Worm (Caenorhabditis elegans) whole organism, L1 larva: ENCODE measurements around the gene T01D3.1.

Source experiments
- F16B12.6 ChIP-seq: fragments of 150-350 bp; optimal IDR thresholded peaks from 2 replicates; lab custom pipeline; 2014; ENCODE audit warnings: missing biosample characterization, missing genetic modification characterization
- aha-1 ChIP-seq: fragments of 150-350 bp; optimal IDR thresholded peaks from 2 replicates; lab custom pipeline; 2014; ENCODE audit warnings: missing biosample characterization, missing genetic modification characterization
- alr-1 ChIP-seq: fragments of 200-800 bp; sonication (Bioruptor generic); optimal IDR thresholded peaks from 2 replicates; lab custom pipeline; 2018; ENCODE audit warnings: borderline replicate concordance, mild to moderate bottlenecking, missing genetic modification characterization, missing compliant biosample characterization
- blmp-1 ChIP-seq: fragments of 150-350 bp; optimal IDR thresholded peaks from 2 replicates; lab custom pipeline; 2014; ENCODE audit warnings: missing biosample characterization, missing genetic modification characterization
- ceh-63 ChIP-seq: fragments of 200-800 bp; sonication (Bioruptor generic); optimal IDR thresholded peaks from 2 replicates; lab custom pipeline; 2018; ENCODE audit warnings: mild to moderate bottlenecking, missing genetic modification characterization, missing compliant biosample characterization
- ceh-8 ChIP-seq: fragments of 200-800 bp; sonication (Bioruptor generic); optimal IDR thresholded peaks from 2 replicates; lab custom pipeline; 2018; ENCODE audit warnings: mild to moderate bottlenecking, missing genetic modification characterization, moderate library complexity, missing compliant biosample characterization
- ceh-82 ChIP-seq, 3 experiments: fragments of 150-350 bp in 1 of 3; sonication (generic microtip) in 2 of 3; optimal IDR thresholded peaks; 2 replicates each; lab custom pipeline; 2014 to 2017; ENCODE audit warnings: missing biosample characterization in 3 of 3, missing genetic modification characterization in 3 of 3
- ceh-88 ChIP-seq: fragments of 200-800 bp; sonication (Bioruptor generic); IDR thresholded peaks from 2 replicates; pipeline ENCODE4 v1.3.6; 2022; ENCODE audit warnings: missing genetic modification characterization, missing compliant biosample characterization
- ceh-90 ChIP-seq: sonication (generic microtip); optimal IDR thresholded peaks from 2 replicates; lab custom pipeline; 2016; ENCODE audit warnings: missing genetic modification characterization, missing compliant biosample characterization
- dpl-1 ChIP-seq, 3 experiments: fragments of 150-350 bp in 2 of 3; sonication (generic microtip) in 1 of 3; optimal IDR thresholded peaks; 2 replicates each; lab custom pipeline; 2014 to 2017; ENCODE audit warnings: missing biosample characterization in 3 of 3, missing genetic modification characterization in 3 of 3, missing genetic modification reagents in 3 of 3
- efl-1 ChIP-seq, 4 experiments: fragments of 150-350 bp; optimal IDR thresholded peaks in 3 of 4; peaks in 1 of 4; 1 replicate in 1 of 4; 2 replicates in 3 of 4; lab custom pipeline; 2014; ENCODE audit warnings: missing biosample characterization in 2 of 4, missing genetic modification characterization in 2 of 4, missing genetic modification reagents in 2 of 4
- egl-13 ChIP-seq: sonication (generic microtip); optimal IDR thresholded peaks from 2 replicates; lab custom pipeline; 2016; ENCODE audit warnings: missing genotype, missing genetic modification reagents, missing genetic modification characterization, missing compliant biosample characterization
- egl-27 ChIP-seq, 2 experiments: fragments of 150-350 bp in 1 of 2; sonication (generic microtip); optimal IDR thresholded peaks; 3 replicates each; lab custom pipeline; 2017 to 2018; ENCODE audit warnings: missing biosample characterization in 2 of 2, missing genetic modification characterization in 2 of 2, missing genetic modification reagents in 2 of 2
- fkh-10 ChIP-seq: sonication (generic microtip); optimal IDR thresholded peaks from 2 replicates; lab custom pipeline; 2017; ENCODE audit warnings: missing biosample characterization, missing genetic modification reagents, missing genetic modification characterization
- hlh-17 ChIP-seq: fragments of 200-800 bp; sonication (Bioruptor generic); optimal IDR thresholded peaks from 2 replicates; lab custom pipeline; 2018; ENCODE audit warnings: missing genetic modification characterization, mild to moderate bottlenecking, missing compliant biosample characterization, moderate library complexity, borderline replicate concordance
- hlh-4 ChIP-seq: sonication (generic microtip); optimal IDR thresholded peaks from 2 replicates; lab custom pipeline; 2016; ENCODE audit warnings: mild to moderate bottlenecking, missing genetic modification characterization, missing compliant biosample characterization
- irx-1 ChIP-seq: sonication (generic microtip); optimal IDR thresholded peaks from 2 replicates; lab custom pipeline; 2016; ENCODE audit warnings: missing genetic modification characterization, missing compliant biosample characterization
- lin-14 ChIP-seq: fragments of 200-800 bp; sonication (Bioruptor generic); optimal IDR thresholded peaks from 2 replicates; lab custom pipeline; 2018; ENCODE audit warnings: mild to moderate bottlenecking, missing genetic modification characterization, moderate library complexity, missing compliant biosample characterization
- lin-15B ChIP-seq: fragments of 150-350 bp; sonication (generic microtip); optimal IDR thresholded peaks from 3 replicates; lab custom pipeline; 2014; ENCODE audit warnings: missing biosample characterization, missing genetic modification characterization
- lir-3 ChIP-seq: sonication (generic microtip); optimal IDR thresholded peaks from 2 replicates; lab custom pipeline; 2016; ENCODE audit warnings: mild to moderate bottlenecking, missing genetic modification characterization, moderate library complexity, missing compliant biosample characterization; ENCODE audit not compliant: poor library complexity
- mdl-1 ChIP-seq, 2 experiments: fragments of 150-350 bp; optimal IDR thresholded peaks; 2 replicates each; lab custom pipeline; 2014 to 2017; ENCODE audit warnings: missing biosample characterization in 2 of 2, missing genetic modification characterization in 2 of 2, inconsistent platforms in 1 of 2
- mep-1 ChIP-seq: fragments of 150-350 bp; optimal IDR thresholded peaks from 2 replicates; lab custom pipeline; 2014; ENCODE audit warnings: missing biosample characterization, missing genetic modification characterization
- nhr-11 ChIP-seq: fragments of 150-350 bp; optimal IDR thresholded peaks from 2 replicates; lab custom pipeline; 2014; ENCODE audit warnings: missing biosample characterization, missing genetic modification characterization
- nhr-12 ChIP-seq: sonication (generic microtip); optimal IDR thresholded peaks from 2 replicates; lab custom pipeline; 2017; ENCODE audit warnings: missing biosample characterization, missing genetic modification characterization
- nhr-28 ChIP-seq: fragments of 150-350 bp; optimal IDR thresholded peaks from 2 replicates; lab custom pipeline; 2014; ENCODE audit warnings: missing biosample characterization, missing genetic modification characterization
- nhr-76 ChIP-seq: sonication (generic microtip); optimal IDR thresholded peaks from 2 replicates; lab custom pipeline; 2017; ENCODE audit warnings: missing biosample characterization, missing genetic modification characterization
- nhr-84 ChIP-seq: sonication (generic microtip); optimal IDR thresholded peaks from 2 replicates; lab custom pipeline; 2017; ENCODE audit warnings: missing biosample characterization, missing genetic modification characterization
- nhr-85 ChIP-seq: sonication (generic microtip); peaks from one replicate; lab custom pipeline; 2016; ENCODE audit warnings: missing genetic modification characterization, inconsistent platforms, missing compliant biosample characterization
- pag-3 ChIP-seq: sonication (generic microtip); optimal IDR thresholded peaks from 2 replicates; lab custom pipeline; 2017; ENCODE audit warnings: missing genetic modification characterization, mild to moderate bottlenecking, missing compliant biosample characterization, antibody characterized with exemption, borderline replicate concordance; ENCODE audit not compliant: insufficient read depth
- pax-3 ChIP-seq: fragments of 200-800 bp; sonication (Bioruptor generic); optimal IDR thresholded peaks from 2 replicates; lab custom pipeline; 2018; ENCODE audit warnings: mild to moderate bottlenecking, missing genetic modification characterization, moderate library complexity, missing compliant biosample characterization
- pqm-1 ChIP-seq: sonication (generic microtip); optimal IDR thresholded peaks from 3 replicates; lab custom pipeline; 2017; ENCODE audit warnings: missing biosample characterization, missing genetic modification characterization
- rnt-1 ChIP-seq: sonication (generic microtip); optimal IDR thresholded peaks from 2 replicates; lab custom pipeline; 2016; ENCODE audit warnings: mild to moderate bottlenecking, missing genetic modification characterization, moderate library complexity, missing compliant biosample characterization
- snu-23 ChIP-seq: sonication (generic microtip); optimal IDR thresholded peaks from 2 replicates; lab custom pipeline; 2016; ENCODE audit warnings: missing genetic modification characterization, missing compliant biosample characterization
- sup-37 ChIP-seq: fragments of 200-800 bp; sonication (Bioruptor generic); optimal IDR thresholded peaks from 2 replicates; lab custom pipeline; 2018; ENCODE audit warnings: mild to moderate bottlenecking, missing genetic modification characterization, missing compliant biosample characterization
- tlp-1 ChIP-seq: fragments of 150-350 bp; optimal IDR thresholded peaks from 2 replicates; lab custom pipeline; 2014; ENCODE audit warnings: missing biosample characterization, missing genetic modification characterization
- unc-130 ChIP-seq: fragments of 150-350 bp; optimal IDR thresholded peaks from 2 replicates; lab custom pipeline; 2017; ENCODE audit warnings: missing biosample characterization, missing genetic modification characterization, inconsistent platforms
- unc-30 ChIP-seq: sonication (generic microtip); optimal IDR thresholded peaks from 2 replicates; lab custom pipeline; 2017; ENCODE audit warnings: missing biosample characterization, missing genetic modification characterization
- unc-62 ChIP-seq: fragments of 150-350 bp; optimal IDR thresholded peaks from 2 replicates; lab custom pipeline; 2014; ENCODE audit warnings: missing biosample characterization, missing genetic modification reagents, missing genetic modification characterization
- unc-98 ChIP-seq: fragments of 200-800 bp; sonication (Bioruptor generic); IDR thresholded peaks from 2 replicates; pipeline ENCODE4 v1.3.6; 2022; ENCODE audit warnings: missing genetic modification characterization, missing compliant biosample characterization
- vab-15 ChIP-seq: sonication (generic microtip); optimal IDR thresholded peaks from 2 replicates; lab custom pipeline; 2017; ENCODE audit warnings: missing genotype, mild to moderate bottlenecking, missing genetic modification characterization, missing compliant biosample characterization
- xbp-1 ChIP-seq: sonication (generic microtip); optimal IDR thresholded peaks from 2 replicates; lab custom pipeline; 2016; ENCODE audit warnings: missing genetic modification characterization, missing compliant biosample characterization

T01D3.1 gene

DNA sequence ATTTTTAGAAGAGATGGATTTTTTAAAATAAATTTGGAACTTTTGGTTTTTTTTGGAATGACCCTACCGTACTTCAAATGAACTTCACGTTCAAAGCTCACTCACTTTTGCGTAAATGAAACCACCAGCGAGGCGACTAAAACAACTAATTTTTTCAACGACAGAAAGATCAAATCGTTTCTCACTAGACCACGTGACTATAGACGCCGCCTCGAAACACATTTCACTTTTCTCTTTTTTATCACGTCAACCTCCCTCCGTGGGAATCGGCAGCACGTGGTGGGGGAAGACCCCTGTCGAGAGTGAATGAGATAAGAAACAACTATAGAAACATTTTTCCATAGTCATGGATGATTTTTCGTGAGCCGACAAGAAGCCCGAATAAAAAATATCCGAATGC, 32.4 kb upstream of the T01D3.1 start (continued):
- TF ChIP-seq unc-98 (no peak), nhr-28 (tag; lab: Kevin White, UChicago) (no peak), nhr-76 (tag; lab: Kevin White, UChicago) (no peak), lin-14 (GFP tag; lab: Kevin White, UChicago) (peak; percentile 98), snu-23 (GFP tag; lab: Kevin White, UChicago) (peak; percentile 91), xbp-1 (peak; percentile 63), mdl-1 (tag; optimal IDR thresholded peaks at IDR 0.05; lab: Kevin White, UChicago) (peak; percentile 18 to 99), aha-1 (tag; lab: Kevin White, UChicago) (peak; percentile 42), fkh-10 (GFP tag; lab: Kevin White, UChicago) (no peak), ceh-63 (GFP tag; lab: Kevin White, UChicago) (no peak), hlh-4 (tag; lab: Kevin White, UChicago) (no peak), irx-1 (tag; lab: Kevin White, UChicago) (peak; percentile 40), mep-1 (tag; lab: Kevin White, UChicago) (peak; percentile 82), nhr-11 (no peak), egl-13 (tag; lab: Kevin White, UChicago) (no peak), vab-15 (tag; lab: Kevin White, UChicago) (no peak), nhr-84 (tag; lab: Kevin White, UChicago) (no peak), pqm-1 (tag; lab: Kevin White, UChicago) (no peak), nhr-12 (no peak), unc-130 (tag; lab: Kevin White, UChicago) (peak; percentile 90), nhr-85 (tag; lab: Kevin White, UChicago) (peak; percentile 98), pax-3 (peak; percentile 14), pag-3 (tag; lab: Kevin White, UChicago) (peak; percentile 62), tlp-1 (no peak), lir-3 (tag; lab: Kevin White, UChicago) (peak; percentile 76), ceh-82 (tag; optimal IDR thresholded peaks at IDR 0.05; lab: Kevin White, UChicago) (peak in 1 of 3 experiments; percentile 8), hlh-17 (GFP tag; lab: Kevin White, UChicago) (no peak), ceh-88 (GFP tag; lab: Robert Waterston, UW) (peak; percentile 58; the same call in 1 of the 2 replicates), unc-30 (tag; lab: Kevin White, UChicago) (no peak), F16B12.6 (tag; lab: Kevin White, UChicago) (no peak), alr-1 (tag; lab: Kevin White, UChicago) (no peak), egl-27 (tag; optimal IDR thresholded peaks at IDR 0.05; lab: Kevin White, UChicago) (no peak), lin-15B (tag; lab: Kevin White, UChicago) (no peak), ceh-90 (tag; lab: Kevin White, UChicago) (no peak), sup-37 (GFP tag; lab: Kevin White, UChicago) (no peak), ceh-8 (GFP tag; lab: Kevin White, UChicago) (no peak)
- TF ChIP-seq, all 84 proteins: peak for 42

ce11 chrV:13657841-13658338, 31.8 kb upstream of the T01D3.1 start:
- no peak for TF ChIP-seq efl-1 (optimal IDR thresholded peaks at IDR 0.05; lab: Kevin White, UChicago)
- peak in 1 of 2 experiments; percentile 93 for TF ChIP-seq efl-1 (GFP tag; optimal IDR thresholded peaks at IDR 0.05 in 1 of 2; lab: Kevin White, UChicago)
- TF ChIP-seq dpl-1 (GFP tag; optimal IDR thresholded peaks at IDR 0.05; lab: Kevin White, UChicago): peak in 1 of 3 experiments; percentile 34
- TF ChIP-seq unc-62 (GFP tag; lab: Kevin White, UChicago): no peak
- TF ChIP-seq lin-14 (GFP tag; lab: Kevin White, UChicago): peak; percentile 39
- peak; percentile 75 for TF ChIP-seq blmp-1
- TF ChIP-seq rnt-1 (tag; lab: Kevin White, UChicago): peak; percentile 76
